Worm (Caenorhabditis elegans): ENCODE data around the gene F38B7.11.

- TF ChIP-seq pha-4 (tag; optimal IDR thresholded peaks at IDR 0.05), result peak; percentile 70
- TF ChIP-seq ces-1 (GFP tag; optimal IDR thresholded peaks at IDR 0.05), result no peak
- no peak for TF ChIP-seq elt-1 (tag; optimal IDR thresholded peaks at IDR 0.05; ENCODE audit: borderline replicate concordance, insufficient read depth)
- TF ChIP-seq unc-62 (GFP tag; optimal IDR thresholded peaks at IDR 0.05), result no peak
- peak; percentile 44 for TF ChIP-seq ceh-43 (GFP tag; optimal IDR thresholded peaks at IDR 0.05)
- no peak for TF ChIP-seq nhr-28 (tag; optimal IDR thresholded peaks at IDR 0.05)
Observed at ce11 chrV:11521448-11521847, 25.4 kb upstream of the F38B7.11 start, which contains the start of gene pafo-1.

Measured in whole organism, mixed stage, embryonic.